Fruit fly (Drosophila melanogaster) whole organism, embryonic: Measurements from ENCODE around the gene Rpn10.

Experiments used
- B-H1 ChIP-seq: fragments of 200-800 bp; sonication (Bioruptor generic); IDR thresholded peaks from 3 replicates; pipeline ENCODE4 v1.3.6; 2022; ENCODE audit warnings: missing biosample characterization, missing genetic modification characterization
- B-H2 ChIP-seq: fragments of 200-800 bp; sonication (Bioruptor generic); optimal IDR thresholded peaks from 2 replicates; lab custom pipeline; 2018; ENCODE audit warnings: missing biosample characterization, mild to moderate bottlenecking, missing genetic modification characterization
- Bteb2 ChIP-seq: fragments of 200-800 bp; sonication (Bioruptor generic); optimal IDR thresholded peaks from 2 replicates; lab custom pipeline; 2016; ENCODE audit warnings: missing biosample characterization, missing genetic modification characterization
- C15 ChIP-seq: fragments of 200-800 bp; sonication (Bioruptor generic); IDR thresholded peaks from 3 replicates; pipeline ENCODE4 v1.3.6; 2022; ENCODE audit warnings: missing biosample characterization, missing genetic modification characterization
- CG11456 ChIP-seq: fragments of 200-800 bp; sonication (Bioruptor generic); IDR thresholded peaks from 3 replicates; pipeline ENCODE4 v1.3.6; 2022; ENCODE audit warnings: missing biosample characterization, missing genetic modification characterization
- CG12104 ChIP-seq: fragments of 200-800 bp; sonication (Bioruptor generic); optimal IDR thresholded peaks from 3 replicates; lab custom pipeline; 2016; ENCODE audit warnings: missing biosample characterization, missing genetic modification characterization
- CG1233 ChIP-seq: fragments of 200-800 bp; sonication (Bioruptor generic); optimal IDR thresholded peaks from 4 replicates; lab custom pipeline; 2018; ENCODE audit warnings: missing biosample characterization, mild to moderate bottlenecking, missing genetic modification characterization
- CG12769 ChIP-seq: fragments of 200-800 bp; sonication (Bioruptor generic); optimal IDR thresholded peaks from 2 replicates; lab custom pipeline; 2019; ENCODE audit warnings: missing biosample characterization, mild to moderate bottlenecking, missing genetic modification characterization, moderate library complexity
- CG12942 ChIP-seq: fragments of 200-800 bp; sonication (Bioruptor generic); optimal IDR thresholded peaks from 3 replicates; lab custom pipeline; 2016; ENCODE audit warnings: missing biosample characterization, missing genetic modification characterization
- CG14965 ChIP-seq: fragments of 200-800 bp; sonication (Bioruptor generic); optimal IDR thresholded peaks from 2 replicates; lab custom pipeline; 2016; ENCODE audit warnings: missing biosample characterization, missing genetic modification characterization, borderline replicate concordance
- CG15601 ChIP-seq: fragments of 200-800 bp; sonication (Bioruptor generic); optimal IDR thresholded peaks from 3 replicates; lab custom pipeline; 2019; ENCODE audit warnings: missing biosample characterization, mild to moderate bottlenecking, missing genetic modification characterization, moderate library complexity
- CG15696 ChIP-seq: fragments of 200-800 bp; sonication (Bioruptor generic); optimal IDR thresholded peaks from 2 replicates; lab custom pipeline; 2019; ENCODE audit warnings: missing biosample characterization, mild to moderate bottlenecking, missing genetic modification characterization, moderate library complexity
- CG1603 ChIP-seq: fragments of 200-800 bp; sonication (Bioruptor generic); optimal IDR thresholded peaks from 2 replicates; lab custom pipeline; 2019; ENCODE audit warnings: missing biosample characterization, mild to moderate bottlenecking, missing genetic modification characterization, moderate library complexity
- CG2116 ChIP-seq: fragments of 200-800 bp; sonication (Bioruptor generic); optimal IDR thresholded peaks from 3 replicates; lab custom pipeline; 2018; ENCODE audit warnings: missing biosample characterization, mild to moderate bottlenecking, missing genetic modification characterization
- CG2678 ChIP-seq: fragments of 200-800 bp; sonication (Bioruptor generic); optimal IDR thresholded peaks from 3 replicates; lab custom pipeline; 2019; ENCODE audit warnings: missing biosample characterization, mild to moderate bottlenecking, missing genetic modification characterization, moderate library complexity
- CG4328 ChIP-seq: fragments of 200-800 bp; sonication (Bioruptor generic); optimal IDR thresholded peaks from 3 replicates; lab custom pipeline; 2017; ENCODE audit warnings: missing biosample characterization, missing genetic modification reagents, missing genetic modification characterization
- CG6689 ChIP-seq: fragments of 200-800 bp; sonication (Bioruptor generic); IDR thresholded peaks from 2 replicates; pipeline ENCODE4 v1.3.6; 2022; ENCODE audit warnings: missing biosample characterization, missing genetic modification characterization
- CG6765 ChIP-seq: fragments of 200-800 bp; sonication (Bioruptor generic); optimal IDR thresholded peaks from 3 replicates; lab custom pipeline; 2017; ENCODE audit warnings: missing biosample characterization, mild to moderate bottlenecking, missing genetic modification characterization
- CG7745 ChIP-seq: fragments of 200-800 bp; sonication (Bioruptor generic); optimal IDR thresholded peaks from 2 replicates; lab custom pipeline; 2018; ENCODE audit warnings: missing biosample characterization, mild to moderate bottlenecking, missing genetic modification characterization, moderate library complexity
- CG8359 ChIP-seq: fragments of 200-800 bp; sonication (Bioruptor generic); optimal IDR thresholded peaks from 2 replicates; lab custom pipeline; 2017; ENCODE audit warnings: missing biosample characterization, mild to moderate bottlenecking, missing genetic modification characterization, borderline replicate concordance
- CG8388 ChIP-seq: fragments of 200-800 bp; sonication (Bioruptor generic); optimal IDR thresholded peaks from 2 replicates; lab custom pipeline; 2019; ENCODE audit warnings: missing biosample characterization, mild to moderate bottlenecking, missing genetic modification characterization, moderate library complexity
- CG9932 ChIP-seq: fragments of 200-800 bp; sonication (Bioruptor generic); IDR thresholded peaks from 2 replicates; pipeline ENCODE4 v1.3.6; 2022; ENCODE audit warnings: missing biosample characterization, missing genetic modification characterization
- D19B ChIP-seq: fragments of 200-800 bp; sonication (Bioruptor generic); optimal IDR thresholded peaks from 2 replicates; lab custom pipeline; 2017; ENCODE audit warnings: missing biosample characterization, mild to moderate bottlenecking, missing genetic modification characterization
- Dad ChIP-seq: fragments of 200-800 bp; sonication (Bioruptor generic); optimal IDR thresholded peaks from 3 replicates; lab custom pipeline; 2016; ENCODE audit warnings: missing biosample characterization, missing genetic modification characterization
- Dll ChIP-seq: fragments of 200-800 bp; sonication (Bioruptor generic); IDR thresholded peaks from 4 replicates; pipeline ENCODE4 v1.3.6; 2022; ENCODE audit warnings: missing biosample characterization, missing genetic modification characterization; ENCODE audit not compliant: partially characterized antibody
- GATAe ChIP-seq: fragments of 200-800 bp; sonication (Bioruptor generic); conservative IDR thresholded peaks from 2 replicates; pipeline ENCODE4 v1.3.6; 2022; ENCODE audit warnings: missing biosample characterization, missing genetic modification characterization
- Gsc ChIP-seq: fragments of 200-800 bp; sonication (Bioruptor generic); IDR thresholded peaks from 2 replicates; pipeline ENCODE4 v1.3.6; 2022; ENCODE audit warnings: missing biosample characterization, missing genetic modification characterization
- Kr ChIP-seq: fragments of 200-800 bp; sonication (Bioruptor generic); optimal IDR thresholded peaks from 2 replicates; lab custom pipeline; 2017; ENCODE audit warnings: missing biosample characterization, mild to moderate bottlenecking, missing genetic modification characterization
- Lim3 ChIP-seq: fragments of 200-800 bp; sonication (Bioruptor generic); IDR thresholded peaks from 2 replicates; pipeline ENCODE4 v1.3.6; 2022; ENCODE audit warnings: missing biosample characterization, missing genetic modification characterization
- Oaz ChIP-seq: fragments of 200-800 bp; sonication (Bioruptor generic); IDR thresholded peaks from 2 replicates; pipeline ENCODE4 v1.3.6; 2022; ENCODE audit warnings: missing biosample characterization, missing genetic modification characterization
- Sry-δ ChIP-seq: fragments of 200-800 bp; sonication (Bioruptor generic); optimal IDR thresholded peaks from 2 replicates; lab custom pipeline; 2016; ENCODE audit warnings: missing biosample characterization, missing genetic modification characterization
- TFAM ChIP-seq: fragments of 200-800 bp; sonication (Bioruptor generic); optimal IDR thresholded peaks from 2 replicates; lab custom pipeline; 2017; ENCODE audit warnings: missing biosample characterization, missing genetic modification characterization, inconsistent platforms
- cas ChIP-seq: fragments of 200-800 bp; sonication (Bioruptor generic); IDR thresholded peaks from 2 replicates; pipeline ENCODE4 v1.3.6; 2022; ENCODE audit warnings: missing biosample characterization, missing genetic modification characterization
- dm ChIP-seq: fragments of 200-800 bp; sonication (Bioruptor generic); optimal IDR thresholded peaks from 3 replicates; lab custom pipeline; 2016; ENCODE audit warnings: missing biosample characterization, missing genetic modification characterization
- dmrt99B ChIP-seq: fragments of 200-800 bp; sonication (Bioruptor generic); optimal IDR thresholded peaks from 2 replicates; lab custom pipeline; 2018; ENCODE audit warnings: missing biosample characterization, mild to moderate bottlenecking, missing genetic modification characterization, moderate library complexity
- eyg ChIP-seq: fragments of 200-800 bp; sonication (Bioruptor generic); optimal IDR thresholded peaks from 3 replicates; lab custom pipeline; 2016; ENCODE audit warnings: missing biosample characterization, missing genetic modification characterization
- knrl ChIP-seq: fragments of 200-800 bp; sonication (Bioruptor generic); IDR thresholded peaks from 3 replicates; pipeline ENCODE4 v1.3.6; 2022; ENCODE audit warnings: missing biosample characterization, missing genetic modification characterization; ENCODE audit not compliant: partially characterized antibody
- mld ChIP-seq: fragments of 200-800 bp; sonication (Bioruptor generic); IDR thresholded peaks from 3 replicates; pipeline ENCODE4 v1.3.6; 2022; ENCODE audit warnings: missing biosample characterization, missing genetic modification characterization; ENCODE audit not compliant: partially characterized antibody
- nerfin-1 ChIP-seq: fragments of 200-800 bp; sonication (Bioruptor generic); optimal IDR thresholded peaks from 3 replicates; lab custom pipeline; 2019; ENCODE audit warnings: missing biosample characterization, mild to moderate bottlenecking, missing genetic modification characterization, moderate library complexity
- peb ChIP-seq: fragments of 200-800 bp; sonication (Bioruptor generic); IDR thresholded peaks from 2 replicates; pipeline ENCODE4 v1.3.6; 2022; ENCODE audit warnings: missing biosample characterization, missing genetic modification characterization
- repo ChIP-seq: fragments of 200-800 bp; sonication (Bioruptor generic); optimal IDR thresholded peaks from 2 replicates; lab custom pipeline; 2016; ENCODE audit warnings: missing biosample characterization, missing genetic modification characterization
- sc ChIP-seq, 3 experiments: fragments of >200 bp in 2 of 3; fragments of 200-800 bp in 1 of 3; sonication (Bioruptor generic) in 1 of 3; optimal IDR thresholded peaks; 2 replicates in 2 of 3; 3 replicates in 1 of 3; lab custom pipeline; 2017; ENCODE audit warnings: mild to moderate bottlenecking in 1 of 3, missing biosample characterization in 1 of 3, missing genetic modification characterization in 1 of 3, missing genetic modification reagents in 1 of 3
- slou ChIP-seq: fragments of 200-800 bp; sonication (Bioruptor generic); optimal IDR thresholded peaks from 3 replicates; lab custom pipeline; 2016; ENCODE audit warnings: missing biosample characterization, missing genetic modification characterization
- sr ChIP-seq: fragments of 200-800 bp; sonication (Bioruptor generic); IDR thresholded peaks from 3 replicates; pipeline ENCODE4 v1.3.6; 2022; ENCODE audit warnings: missing biosample characterization, missing genetic modification characterization
- tll ChIP-seq, 2 experiments: fragments of 200-800 bp in 1 of 2; fragments of >200 bp in 1 of 2; sonication (Bioruptor generic) in 1 of 2; optimal IDR thresholded peaks; 2 replicates each; lab custom pipeline; 2017 to 2019; ENCODE audit warnings: missing biosample characterization in 2 of 2, missing genetic modification characterization in 2 of 2, mild to moderate bottlenecking in 1 of 2, moderate library complexity in 1 of 2
- zen ChIP-seq: fragments of 200-800 bp; sonication (Bioruptor generic); optimal IDR thresholded peaks from 3 replicates; lab custom pipeline; 2018; ENCODE audit warnings: missing biosample characterization, mild to moderate bottlenecking, missing genetic modification characterization, moderate library complexity
- zf30C ChIP-seq: fragments of 200-800 bp; sonication (Bioruptor generic); optimal IDR thresholded peaks from 3 replicates; lab custom pipeline; 2018; ENCODE audit warnings: missing biosample characterization, mild to moderate bottlenecking, missing genetic modification characterization

Rpn10 gene

dm6 chr3L:21515823-21516715, 20.7 kb upstream of the Rpn10 start, which contains the start of the genes SAK and Cdk12 (continued):
- peak; percentile 80 for TF ChIP-seq Oaz
- peak; percentile 77 for TF ChIP-seq nerfin-1
- TF ChIP-seq CG8359 (GFP tag; lab: Kevin White, UChicago) = peak; percentile 55
- peak; percentile 69 for TF ChIP-seq Sry-δ (GFP tag; lab: Kevin White, UChicago)
- TF ChIP-seq CG12942 (GFP tag; lab: Kevin White, UChicago) = peak; percentile 76
- TF ChIP-seq CG7745 (tag; lab: Kevin White, UChicago) = peak; percentile 36
- peak; percentile 90 for TF ChIP-seq CG9932 (GFP tag; lab: Robert Waterston, UW)
- TF ChIP-seq Kr (GFP tag; lab: Kevin White, UChicago) = no peak
- no peak for TF ChIP-seq sc (optimal IDR thresholded peaks at IDR 0.05; lab: Kevin White, UChicago)
- TF ChIP-seq sc (GFP tag; optimal IDR thresholded peaks at IDR 0.05; lab: Kevin White, UChicago) = peak; percentile 77
- no peak for TF ChIP-seq CG14965 (GFP tag; lab: Kevin White, UChicago)
- TF ChIP-seq tll (GFP tag; optimal IDR thresholded peaks at IDR 0.05; lab: Kevin White, UChicago) = peak in 1 of 2 experiments; percentile 5
- peak; percentile 56; the same call in 2 of the 4 replicates for TF ChIP-seq Dll (GFP tag; lab: Robert Waterston, UW)
- TF ChIP-seq CG1233 (GFP tag; lab: Kevin White, UChicago) = peak; percentile 83
- no peak for TF ChIP-seq zf30C (GFP tag; lab: Kevin White, UChicago)
- TF ChIP-seq B-H1 (GFP tag; lab: Robert Waterston, UW) = peak; percentile 61
- peak; percentile 76 for TF ChIP-seq CG6765 (GFP tag; lab: Kevin White, UChicago)
- TF ChIP-seq eyg (GFP tag; lab: Kevin White, UChicago) = no peak
- TF ChIP-seq sr = peak; percentile 5; the same call in 1 of the 3 replicates
- TF ChIP-seq slou = peak; percentile 82
- peak; percentile 78 for TF ChIP-seq CG8388
- TF ChIP-seq GATAe (GFP tag; lab: Robert Waterston, UW) = peak; percentile 38; the same call in 1 of the 2 replicates
- TF ChIP-seq B-H2 (GFP tag; lab: Kevin White, UChicago) = peak; percentile 92
- TF ChIP-seq dmrt99B (tag; lab: Kevin White, UChicago) = peak; percentile 83
- TF ChIP-seq CG12104 (GFP tag; lab: Kevin White, UChicago) = peak; percentile 91
- TF ChIP-seq C15 (GFP tag; lab: Robert Waterston, UW) = 0 out of 3 replicates have a peak, but pooled peaks have one; percentile 56
- TF ChIP-seq CG4328 (GFP tag; lab: Kevin White, UChicago) = peak; percentile 87
- peak; percentile 79 for TF ChIP-seq CG6689
- peak; percentile 90 for TF ChIP-seq CG2678
- peak; percentile 72 for TF ChIP-seq CG12769 (tag; lab: Kevin White, UChicago)
- peak; percentile 74 for TF ChIP-seq CG2116
- TF ChIP-seq Gsc (GFP tag; lab: Robert Waterston, UW) = no peak; the same call in 1 of the 2 replicates
- peak; percentile 68 for TF ChIP-seq dm (GFP tag; lab: Kevin White, UChicago)
- no peak for TF ChIP-seq TFAM (GFP tag; lab: Kevin White, UChicago)
- no peak; the same call in 1 of the 2 replicates for TF ChIP-seq cas
- TF ChIP-seq mld (GFP tag; lab: Robert Waterston, UW) = no peak
- peak; percentile 87 for TF ChIP-seq zen (tag; lab: Kevin White, UChicago)
- TF ChIP-seq CG11456 = peak; percentile 88
- TF ChIP-seq peb = peak; percentile 33
- TF ChIP-seq repo (GFP tag; lab: Kevin White, UChicago) = no peak
- TF ChIP-seq D19B = peak; percentile 74
- TF ChIP-seq CG15696 = peak; percentile 85
- no peak for TF ChIP-seq Bteb2 (GFP tag; lab: Kevin White, UChicago)
- TF ChIP-seq knrl (GFP tag; lab: Robert Waterston, UW) = peak; percentile 64
- TF ChIP-seq CG1603 (tag; lab: Kevin White, UChicago) = peak; percentile 33
- TF ChIP-seq Dad = peak; percentile 48
- no peak for TF ChIP-seq Lim3 (GFP tag; lab: Robert Waterston, UW)
- peak; percentile 82 for TF ChIP-seq CG15601 (tag; lab: Kevin White, UChicago)
